Worm (Caenorhabditis elegans) whole organism, mixed stage, embryonic: ENCODE results near the gene ZK856.11.

Experiments used
- bed-3 ChIP-seq: fragments of 200-800 bp; sonication (Bioruptor generic); optimal IDR thresholded peaks from 3 replicates; lab custom pipeline; 2018; ENCODE audit warnings: mild to moderate bottlenecking, missing genetic modification characterization, moderate library complexity, missing compliant biosample characterization
- blmp-1 ChIP-seq: fragments of 150-350 bp; optimal IDR thresholded peaks from 2 replicates; lab custom pipeline; 2014; ENCODE audit warnings: missing biosample characterization, missing genetic modification characterization
- ceh-83 ChIP-seq: fragments of 200-800 bp; sonication (Bioruptor generic); optimal IDR thresholded peaks from 2 replicates; lab custom pipeline; 2018; ENCODE audit warnings: mild to moderate bottlenecking, missing genetic modification characterization, missing compliant biosample characterization
- elt-1 ChIP-seq: sonication (generic microtip); optimal IDR thresholded peaks from 2 replicates; lab custom pipeline; 2017; ENCODE audit warnings: missing genetic modification characterization, mild to moderate bottlenecking, missing compliant biosample characterization, antibody characterized with exemption, moderate library complexity, borderline replicate concordance; ENCODE audit not compliant: insufficient read depth
- lin-13 ChIP-seq: fragments of 150-350 bp; optimal IDR thresholded peaks from 2 replicates; lab custom pipeline; 2014; ENCODE audit warnings: missing biosample characterization, missing genetic modification characterization
- lsy-2 ChIP-seq: fragments of 150-350 bp; optimal IDR thresholded peaks from 2 replicates; lab custom pipeline; 2014; ENCODE audit warnings: missing biosample characterization, missing genetic modification characterization
- mab-5 ChIP-seq: fragments of 150-350 bp; optimal IDR thresholded peaks from 2 replicates; lab custom pipeline; 2014; ENCODE audit warnings: missing biosample characterization, missing genetic modification characterization
- nhr-12 ChIP-seq: fragments of 150-350 bp; optimal IDR thresholded peaks from 2 replicates; lab custom pipeline; 2014; ENCODE audit warnings: missing biosample characterization, missing genetic modification characterization
- nhr-237 ChIP-seq: fragments of 150-350 bp; optimal IDR thresholded peaks from 2 replicates; lab custom pipeline; 2014; ENCODE audit warnings: missing biosample characterization, missing genetic modification characterization
- pha-4 ChIP-seq: fragments of 150-350 bp; optimal IDR thresholded peaks from 2 replicates; lab custom pipeline; 2018; ENCODE audit warnings: missing biosample characterization, missing genetic modification reagents, missing genetic modification characterization
- snpc-4 ChIP-seq: fragments of 150-350 bp; optimal IDR thresholded peaks from 2 replicates; lab custom pipeline; 2014; ENCODE audit warnings: missing biosample characterization, missing genetic modification characterization
- unc-39 ChIP-seq: fragments of 150-350 bp; optimal IDR thresholded peaks from 2 replicates; lab custom pipeline; 2014; ENCODE audit warnings: missing biosample characterization, missing genetic modification characterization
- unc-62 ChIP-seq: fragments of 150-350 bp; optimal IDR thresholded peaks from 2 replicates; lab custom pipeline; 2014; ENCODE audit warnings: missing biosample characterization, missing genetic modification reagents, missing genetic modification characterization
- ztf-11 ChIP-seq: fragments of 150-350 bp; optimal IDR thresholded peaks from 2 replicates; lab custom pipeline; 2014; ENCODE audit warnings: missing biosample characterization, missing genetic modification characterization

- TF ChIP-seq elt-1 (tag; lab: Kevin White, UChicago): no peak
- TF ChIP-seq ztf-11 (tag; lab: Kevin White, UChicago): no peak
- no peak for TF ChIP-seq lin-13 (tag; lab: Kevin White, UChicago)
- TF ChIP-seq mab-5 (tag; lab: Kevin White, UChicago): no peak
- no peak for TF ChIP-seq pha-4 (tag; lab: Kevin White, UChicago)
- no peak for TF ChIP-seq blmp-1 (tag; lab: Kevin White, UChicago)
- no peak for TF ChIP-seq nhr-12 (tag; lab: Kevin White, UChicago)
- no peak for TF ChIP-seq snpc-4 (tag; lab: Kevin White, UChicago)
- no peak for TF ChIP-seq ceh-83 (GFP tag; lab: Kevin White, UChicago)
- no peak for TF ChIP-seq nhr-237 (tag; lab: Kevin White, UChicago)
- TF ChIP-seq unc-62 (GFP tag; lab: Kevin White, UChicago): no peak
- TF ChIP-seq unc-39: no peak
- TF ChIP-seq lsy-2 (tag; lab: Kevin White, UChicago): no peak
- no peak for TF ChIP-seq bed-3 (GFP tag; lab: Kevin White, UChicago)
These were observed 47.9 kb upstream of the ZK856.11 start for ce11 chrV:10252682-10253081.
